Worm (Caenorhabditis elegans): ENCODE measurements around the gene ZK1320.5.

DNA sequence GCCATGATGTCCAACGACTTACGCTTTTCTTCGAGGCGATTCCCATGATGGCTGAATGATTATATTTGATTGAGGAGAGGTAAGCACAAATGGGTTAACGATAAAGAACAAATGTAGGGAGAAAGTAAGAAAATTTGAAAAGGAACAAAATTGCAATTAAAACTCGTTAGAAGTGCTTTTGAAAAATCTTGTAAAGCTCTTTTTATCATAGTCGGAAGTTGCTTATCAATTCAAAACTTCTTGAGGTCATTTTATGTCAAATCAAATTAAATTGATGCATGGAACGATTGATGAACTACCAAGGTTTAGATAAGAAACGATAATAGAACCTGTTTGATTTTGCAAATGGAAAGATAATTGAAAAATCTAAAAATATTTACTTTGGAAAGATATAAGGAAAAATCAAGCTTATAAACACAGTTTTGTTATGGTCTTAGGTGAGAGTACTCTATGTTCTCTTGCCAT lies 43.4 kb upstream of the ZK1320.5 start, which contains the start of gene glt-5:
- TF ChIP-seq fkh-6 (tag; optimal IDR thresholded peaks at IDR 0.05), result no peak
- no peak for TF ChIP-seq sox-2 (GFP tag; IDR thresholded peaks at IDR 0.05)
- no peak for TF ChIP-seq hlh-15 (tag; optimal IDR thresholded peaks at IDR 0.05)
- TF ChIP-seq hlh-30 (tag; optimal IDR thresholded peaks at IDR 0.05; ENCODE audit: insufficient read depth), result no peak
- TF ChIP-seq ceh-30 (tag; optimal IDR thresholded peaks at IDR 0.05), result no peak
- TF ChIP-seq elt-2 (tag; optimal IDR thresholded peaks at IDR 0.05), result no peak
- TF ChIP-seq C38D4.7 (GFP tag; optimal IDR thresholded peaks at IDR 0.05), result no peak
- TF ChIP-seq ceh-9 (tag; optimal IDR thresholded peaks at IDR 0.05), result no peak
- TF ChIP-seq ceh-22 (tag; optimal IDR thresholded peaks at IDR 0.05), result no peak
- no peak for TF ChIP-seq unc-3 (GFP tag; conservative IDR thresholded peaks at IDR 0.05)
- no peak for TF ChIP-seq unc-3 (tag; optimal IDR thresholded peaks at IDR 0.05)
- TF ChIP-seq nhr-11 (tag; optimal IDR thresholded peaks at IDR 0.05), result no peak
- no peak for TF ChIP-seq ama-1 (optimal IDR thresholded peaks at IDR 0.05)
- TF ChIP-seq unc-55 (GFP tag; optimal IDR thresholded peaks at IDR 0.05), result no peak
